Worm (Caenorhabditis elegans) whole organism, midembryonic: ENCODE data around the gene gcy-18.
"Not testable (repeated sequence)": the region's sequence is repeated elsewhere in the genome, so short reads cannot be mapped to it uniquely, and the experiment has no call there.

Experiments used
- T22C8.4 ChIP-seq: fragments of 200-800 bp; sonication (Bioruptor generic); IDR thresholded peaks from 2 replicates; pipeline ENCODE4 v1.3.6; 2022; ENCODE audit warnings: missing genetic modification characterization, missing compliant biosample characterization
- cog-1 ChIP-seq: sonication (generic microtip); optimal IDR thresholded peaks from 2 replicates; lab custom pipeline; 2016; ENCODE audit warnings: missing genetic modification characterization, missing compliant biosample characterization
- flt-1 ChIP-seq: fragments of 200-800 bp; sonication (Bioruptor generic); IDR thresholded peaks from 2 replicates; pipeline ENCODE4 v1.3.6; 2022; ENCODE audit warnings: missing genetic modification characterization, missing compliant biosample characterization
- klf-2 ChIP-seq: fragments of 200-800 bp; sonication (Bioruptor generic); conservative IDR thresholded peaks from 2 replicates; pipeline ENCODE4 v1.3.6; 2022; ENCODE audit warnings: missing genetic modification reagents, missing genetic modification characterization, missing compliant biosample characterization
- med-1 ChIP-seq: sonication (generic microtip); optimal IDR thresholded peaks from 2 replicates; lab custom pipeline; 2017; ENCODE audit warnings: missing genetic modification characterization, mild to moderate bottlenecking, missing compliant biosample characterization, antibody characterized with exemption, missing genetic modification reagents; ENCODE audit not compliant: insufficient read depth
- ref-1 ChIP-seq: fragments of 200-800 bp; sonication (Bioruptor generic); conservative IDR thresholded peaks from 2 replicates; pipeline ENCODE4 v1.3.6; 2022; ENCODE audit warnings: missing genetic modification reagents, missing genetic modification characterization, missing compliant biosample characterization
- tab-1 ChIP-seq: fragments of 200-800 bp; sonication (Bioruptor generic); IDR thresholded peaks from 2 replicates; pipeline ENCODE4 v1.3.6; 2022; ENCODE audit warnings: missing genetic modification characterization, missing compliant biosample characterization
- ztf-23 ChIP-seq: fragments of 200-800 bp; sonication (Bioruptor generic); IDR thresholded peaks from 2 replicates; pipeline ENCODE4 v1.3.6; 2022; ENCODE audit warnings: missing genetic modification reagents, missing genetic modification characterization, missing compliant biosample characterization
- ztf-29 ChIP-seq: fragments of 200-800 bp; sonication (Bioruptor generic); IDR thresholded peaks from 2 replicates; pipeline ENCODE4 v1.3.6; 2022; ENCODE audit warnings: missing genetic modification reagents, missing genetic modification characterization, missing compliant biosample characterization

The gcy-18 gene

ce11 chrIV:12855248-12855647 lies 4.6 kb upstream of the gcy-18 start, which contains the start of gene nstp-5:
Gene nstp-5, plus strand, starts transcription at chrIV:12855548.
- no peak for TF ChIP-seq flt-1 (GFP tag; lab: Robert Waterston, UW)
- no peak for TF ChIP-seq tab-1 (GFP tag; lab: Robert Waterston, UW)
- TF ChIP-seq ztf-23 = no peak
- TF ChIP-seq T22C8.4 (GFP tag; lab: Robert Waterston, UW) = no peak
- TF ChIP-seq ztf-29 (GFP tag; lab: Robert Waterston, UW) = no peak
- TF ChIP-seq klf-2 (GFP tag; lab: Robert Waterston, UW) = no peak
- TF ChIP-seq med-1 = no peak
- no peak for TF ChIP-seq ref-1 (GFP tag; lab: Robert Waterston, UW)
- TF ChIP-seq cog-1 (tag; lab: Kevin White, UChicago) = no peak

DNA sequence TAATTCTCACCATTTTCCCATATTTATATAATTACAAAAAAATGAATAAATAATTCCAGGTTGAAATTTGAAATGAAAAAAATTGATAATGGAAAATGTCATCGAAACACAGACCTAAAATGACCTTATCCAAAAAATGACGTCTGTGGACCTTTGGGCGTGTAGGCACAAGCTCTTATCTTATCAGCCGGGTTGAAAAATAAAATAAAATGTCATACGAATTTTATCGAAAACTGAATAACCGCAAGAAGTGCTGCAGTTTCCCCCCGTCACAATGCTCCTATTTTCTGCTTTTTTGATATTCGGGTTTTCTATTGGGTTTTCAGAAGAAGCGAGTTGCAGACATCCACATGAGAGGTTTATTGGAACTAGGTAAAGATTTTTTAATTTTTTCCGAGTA lies 6.0 kb downstream of the gcy-18 start, which contains the start of gene clec-186:
TSS of gene clec-186 (plus strand) at position 226 of the 400 bp plus-strand sequence.
- TF ChIP-seq flt-1 (GFP tag; lab: Robert Waterston, UW) = no peak
- TF ChIP-seq T22C8.4 (GFP tag; lab: Robert Waterston, UW) = no peak
- TF ChIP-seq med-1 = no peak
- no peak for TF ChIP-seq ztf-23
- TF ChIP-seq klf-2 (GFP tag; lab: Robert Waterston, UW) = no peak
- no peak for TF ChIP-seq ztf-29 (GFP tag; lab: Robert Waterston, UW)
- TF ChIP-seq tab-1 (GFP tag; lab: Robert Waterston, UW) = no peak
- no peak for TF ChIP-seq cog-1 (tag; lab: Kevin White, UChicago)
- no peak for TF ChIP-seq ref-1 (GFP tag; lab: Robert Waterston, UW)

ce11 chrIV:12869383-12869782 lies 9.5 kb downstream of the gcy-18 start:
- no peak for TF ChIP-seq ref-1 (GFP tag; lab: Robert Waterston, UW)
- TF ChIP-seq T22C8.4 (GFP tag; lab: Robert Waterston, UW) = no peak
- TF ChIP-seq cog-1 (tag; lab: Kevin White, UChicago) = no peak
- no peak for TF ChIP-seq ztf-29 (GFP tag; lab: Robert Waterston, UW)
- no peak for TF ChIP-seq med-1
- TF ChIP-seq flt-1 (GFP tag; lab: Robert Waterston, UW) = no peak
- no peak for TF ChIP-seq ztf-23
- TF ChIP-seq klf-2 (GFP tag; lab: Robert Waterston, UW) = no peak
- TF ChIP-seq tab-1 (GFP tag; lab: Robert Waterston, UW) = no peak

- TF ChIP-seq med-1 = no peak
- TF ChIP-seq ztf-29 (GFP tag; lab: Robert Waterston, UW) = no peak
- TF ChIP-seq ref-1 (GFP tag; lab: Robert Waterston, UW) = no peak
- no peak for TF ChIP-seq ztf-23
- no peak for TF ChIP-seq T22C8.4 (GFP tag; lab: Robert Waterston, UW)
- TF ChIP-seq tab-1 (GFP tag; lab: Robert Waterston, UW) = no peak
- no peak for TF ChIP-seq flt-1 (GFP tag; lab: Robert Waterston, UW)
- TF ChIP-seq cog-1 (tag; lab: Kevin White, UChicago) = no peak
- no peak for TF ChIP-seq klf-2 (GFP tag; lab: Robert Waterston, UW)
Observed at ce11 chrIV:12869812-12870211, 9.9 kb downstream of the gcy-18 start.

DNA sequence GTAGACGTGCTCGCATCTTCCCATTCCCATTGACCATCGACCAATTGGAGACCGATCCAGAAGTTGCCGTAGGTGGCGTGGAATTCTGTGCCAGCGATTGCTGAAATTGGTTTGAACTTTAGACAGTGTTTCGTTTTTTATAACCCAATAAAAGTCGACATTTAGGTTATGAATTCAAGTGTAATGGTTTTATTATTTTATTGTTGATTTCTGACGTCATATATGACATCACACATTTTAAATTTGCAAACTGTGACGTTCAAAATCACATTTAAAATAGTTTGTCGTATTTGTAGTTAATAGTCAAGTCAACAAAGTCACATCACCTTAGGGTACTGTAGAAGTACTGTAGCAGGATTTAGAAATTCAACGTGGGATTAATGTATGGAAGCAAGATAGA lies 10.4 kb downstream of the gcy-18 start:
- TF ChIP-seq tab-1 (GFP tag; lab: Robert Waterston, UW) (no peak), flt-1 (GFP tag; lab: Robert Waterston, UW) (no peak), ref-1 (GFP tag; lab: Robert Waterston, UW) (no peak), med-1 (no peak), klf-2 (GFP tag; lab: Robert Waterston, UW) (no peak), T22C8.4 (GFP tag; lab: Robert Waterston, UW) (no peak), ztf-29 (GFP tag; lab: Robert Waterston, UW) (no peak), ztf-23 (no peak), cog-1 (tag; lab: Kevin White, UChicago) (no peak)

DNA sequence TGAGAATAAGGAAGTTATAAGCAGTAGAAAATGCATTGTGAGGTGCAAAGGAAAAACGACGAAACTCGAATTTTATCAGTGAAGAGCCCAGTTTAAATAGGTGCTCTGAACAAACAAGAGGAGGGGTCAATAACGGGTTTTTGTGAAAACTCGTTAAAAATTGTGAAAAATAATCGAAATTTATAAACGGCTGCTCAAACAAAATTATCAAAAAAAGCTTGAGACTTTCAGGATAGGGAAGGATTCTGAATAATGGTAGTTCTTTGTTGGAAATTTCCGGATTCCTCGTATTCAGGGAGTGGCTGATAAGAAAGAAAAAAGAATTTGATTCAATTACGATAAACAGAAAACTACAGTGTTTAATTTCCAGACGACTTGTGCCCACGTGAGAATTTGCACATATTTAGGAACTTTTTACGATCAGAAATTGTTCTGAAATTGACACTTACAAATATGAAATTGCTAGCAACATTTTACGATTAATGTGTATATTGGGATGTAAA lies 11.6 kb downstream of the gcy-18 start, which contains the start of gene clec-187:
TSS of gene clec-187 (minus strand) at position 51 of the 503 bp plus-strand sequence.
- TF ChIP-seq tab-1 (GFP tag; lab: Robert Waterston, UW) = no peak
- no peak for TF ChIP-seq ztf-29 (GFP tag; lab: Robert Waterston, UW)
- no peak for TF ChIP-seq klf-2 (GFP tag; lab: Robert Waterston, UW)

DNA sequence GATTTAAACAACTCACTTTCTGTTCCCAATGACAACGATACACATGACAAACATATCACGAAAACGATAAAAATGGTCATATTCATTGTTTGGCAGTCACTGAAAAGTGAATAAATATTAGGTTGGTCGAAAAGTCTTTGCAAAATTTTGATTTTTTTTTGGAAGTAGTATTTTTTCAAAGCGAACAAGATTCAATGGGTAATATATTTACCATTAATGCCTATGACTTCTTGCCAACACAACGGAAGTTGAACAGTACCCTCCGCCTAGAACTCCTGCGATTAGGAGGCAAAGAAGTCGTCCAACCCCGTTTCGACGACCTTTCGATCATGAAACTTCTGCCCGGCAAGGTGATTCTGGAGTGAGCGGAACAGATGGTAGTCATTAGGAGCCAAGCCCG lies 15.4 kb downstream of the gcy-18 start, which contains the start of gene ZK896.1:
TSS of gene ZK896.1 (minus strand) at position 101 of the 400 bp plus-strand sequence.
- not testable (repeated sequence) for TF ChIP-seq flt-1 (GFP tag; lab: Robert Waterston, UW); klf-2 (GFP tag; lab: Robert Waterston, UW); ztf-23

DNA sequence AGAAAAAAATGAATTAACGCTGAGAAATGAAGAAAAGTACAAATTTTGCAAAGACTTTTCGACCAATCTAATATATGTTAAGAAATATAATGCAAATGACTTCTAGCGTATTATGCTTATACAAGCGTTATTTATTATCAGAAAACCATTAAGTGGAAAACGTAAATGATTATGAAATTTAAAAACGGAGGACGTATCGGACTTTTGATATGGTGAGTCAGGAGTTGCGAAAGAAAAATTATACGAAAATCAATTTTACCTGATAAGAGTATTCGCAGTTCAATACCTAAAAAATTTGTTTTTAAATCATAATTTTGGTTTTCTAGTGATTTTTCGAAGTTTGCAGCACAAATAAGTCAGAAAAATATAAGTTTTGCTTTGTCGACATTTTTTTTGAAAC lies 16.7 kb downstream of the gcy-18 start:
- TF ChIP-seq med-1 (no peak), ztf-23 (no peak), cog-1 (tag; lab: Kevin White, UChicago) (no peak), ztf-29 (GFP tag; lab: Robert Waterston, UW) (no peak), T22C8.4 (GFP tag; lab: Robert Waterston, UW) (no peak), ref-1 (GFP tag; lab: Robert Waterston, UW) (no peak), tab-1 (GFP tag; lab: Robert Waterston, UW) (no peak), klf-2 (GFP tag; lab: Robert Waterston, UW) (no peak), flt-1 (GFP tag; lab: Robert Waterston, UW) (no peak)

DNA sequence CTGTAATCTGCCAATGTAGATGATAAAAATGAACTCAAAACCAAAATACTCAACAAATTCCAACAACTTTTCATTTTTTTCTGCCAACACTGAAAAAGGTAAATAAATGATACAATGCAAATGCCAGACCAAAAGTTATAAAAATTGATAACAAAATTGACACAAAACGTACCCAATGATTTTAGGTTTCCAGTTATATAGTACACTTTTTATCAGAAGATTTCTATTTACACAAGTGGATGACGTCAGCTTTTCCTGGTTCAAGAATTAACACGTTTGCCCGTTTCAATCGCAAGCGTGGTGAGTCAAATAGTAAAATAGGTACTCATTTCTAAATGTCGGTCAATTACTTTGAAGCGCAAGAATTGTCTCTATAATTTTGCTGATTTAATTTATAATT lies 19.7 kb downstream of the gcy-18 start, which contains the start of gene ZK896.5:
TSS of gene ZK896.5 (minus strand) at position 89 of the 400 bp plus-strand sequence.
- TF ChIP-seq ztf-29 (GFP tag; lab: Robert Waterston, UW) = no peak
- TF ChIP-seq T22C8.4 (GFP tag; lab: Robert Waterston, UW) = no peak
- no peak for TF ChIP-seq cog-1 (tag; lab: Kevin White, UChicago)
- TF ChIP-seq flt-1 (GFP tag; lab: Robert Waterston, UW) = no peak
- no peak for TF ChIP-seq klf-2 (GFP tag; lab: Robert Waterston, UW)
- TF ChIP-seq ztf-23 = no peak
- TF ChIP-seq med-1 = no peak
- TF ChIP-seq tab-1 (GFP tag; lab: Robert Waterston, UW) = no peak
- TF ChIP-seq ref-1 (GFP tag; lab: Robert Waterston, UW) = no peak
